Fruit fly (Drosophila melanogaster): Measurements from ENCODE around the gene CG9391.

The CG9391 gene

DNA sequence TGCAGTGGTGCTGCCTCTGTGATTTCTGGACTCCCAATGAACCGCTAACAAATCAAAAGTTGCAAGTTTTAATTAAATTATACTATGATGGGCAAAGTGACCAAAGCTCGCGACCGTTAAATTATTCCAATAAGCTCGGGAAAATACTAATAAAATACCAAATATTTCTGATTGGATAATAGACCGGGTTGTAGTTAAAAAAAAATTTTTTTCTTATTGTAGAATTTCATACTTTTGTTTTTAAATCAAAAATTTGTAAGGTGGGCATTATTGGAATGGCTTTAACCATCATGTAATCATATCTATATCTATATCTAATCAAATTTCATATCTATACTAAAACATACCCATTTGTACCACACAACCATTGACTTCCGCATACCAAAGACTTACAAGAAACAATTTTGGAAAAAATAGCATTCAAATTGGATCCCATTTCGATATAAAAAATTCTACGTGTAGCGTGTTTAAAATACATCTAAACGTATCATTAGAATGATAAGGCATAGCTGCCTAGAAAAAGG is at the start of gene CG9391:
Gene CG9391 (minus strand): TSS at position 474 of the 524 bp plus-strand sequence.
- TF ChIP-seq EcR (GFP tag; optimal IDR thresholded peaks at IDR 0.05) = no peak
- no peak for TF ChIP-seq usp (GFP tag; optimal IDR thresholded peaks at IDR 0.05)
- TF ChIP-seq psq (optimal IDR thresholded peaks at IDR 0.05) = no peak
- no peak for TF ChIP-seq pan (optimal IDR thresholded peaks at IDR 0.05)
- TF ChIP-seq Dll (optimal IDR thresholded peaks at IDR 0.05) = no peak
- no peak for TF ChIP-seq CG8478 (optimal IDR thresholded peaks at IDR 0.05)

DNA sequence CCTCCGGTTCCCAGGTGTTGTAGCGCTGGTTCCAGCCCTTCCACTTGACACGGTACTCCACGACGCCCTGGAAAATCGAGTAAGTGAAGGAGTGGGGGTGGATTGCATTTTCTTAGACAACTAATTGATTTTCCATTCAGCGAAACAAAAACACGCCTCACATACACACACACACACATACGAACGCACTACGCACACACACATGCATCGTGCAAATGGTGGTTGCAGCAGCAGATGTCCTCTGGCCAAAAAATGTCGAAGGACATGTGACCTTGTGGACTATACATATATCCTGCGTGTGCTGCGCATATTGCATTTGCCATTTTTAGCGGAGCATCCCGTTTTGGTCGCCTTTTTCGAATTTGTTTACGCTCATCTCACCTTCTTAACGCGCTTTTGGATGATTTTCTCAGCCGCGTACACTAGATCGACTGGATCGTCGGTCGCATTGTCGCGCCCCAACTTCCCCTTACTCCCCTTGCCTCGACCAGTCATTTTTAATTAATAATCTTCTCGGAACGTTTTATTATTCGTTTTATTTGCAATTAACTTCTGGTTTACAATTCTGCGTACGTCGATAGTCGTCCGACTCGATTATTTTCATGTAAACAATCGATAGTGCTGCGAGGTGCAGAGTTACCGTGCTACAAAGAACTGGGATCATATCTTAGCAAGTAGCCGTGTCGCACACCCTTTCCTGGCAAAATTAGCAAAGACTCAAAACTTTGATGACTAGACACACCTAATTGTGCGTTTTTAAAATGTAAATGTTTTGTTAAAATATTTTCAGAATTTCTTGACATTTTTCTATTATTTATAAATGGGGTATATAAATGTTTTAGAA is 49.5 kb upstream of the CG9391 start, which contains the start of gene Pc:
Gene Pc (minus strand): TSS at position 605 of the 844 bp plus-strand sequence.
- no peak for TF ChIP-seq CG8478 (optimal IDR thresholded peaks at IDR 0.05)
- TF ChIP-seq EcR (GFP tag; optimal IDR thresholded peaks at IDR 0.05) = no peak
- TF ChIP-seq pan (optimal IDR thresholded peaks at IDR 0.05) = no peak
- TF ChIP-seq usp (GFP tag; optimal IDR thresholded peaks at IDR 0.05) = no peak
- no peak for TF ChIP-seq psq (optimal IDR thresholded peaks at IDR 0.05)
- no peak for TF ChIP-seq Dll (optimal IDR thresholded peaks at IDR 0.05)

DNA sequence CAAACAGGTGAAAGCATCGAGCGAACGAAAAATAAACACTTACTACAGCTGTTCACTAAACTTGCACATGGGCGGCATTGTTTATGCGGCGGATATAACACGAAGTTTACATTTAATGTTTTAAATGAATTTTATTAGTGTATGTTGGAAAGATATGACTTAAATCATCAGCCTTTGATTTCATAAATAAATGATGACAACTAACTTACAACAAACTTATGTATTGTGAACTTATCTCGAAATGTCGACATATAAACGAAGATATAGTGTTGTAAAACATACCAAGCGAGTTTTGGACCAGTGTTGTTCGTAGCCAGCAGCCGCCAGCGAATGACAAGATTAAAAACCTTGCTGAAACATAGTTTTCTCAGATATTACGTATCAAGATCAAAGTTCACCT is 36.3 kb upstream of the CG9391 start, which contains the start of the genes CG11309 and CG7632:
Gene CG11309 (minus strand): TSS at position 259 of the 400 bp plus-strand sequence.
Gene CG7632 (plus strand): TSS at position 298 of the 400 bp plus-strand sequence.
- TF ChIP-seq psq (optimal IDR thresholded peaks at IDR 0.05) (no peak), usp (GFP tag; optimal IDR thresholded peaks at IDR 0.05) (no peak), CG8478 (optimal IDR thresholded peaks at IDR 0.05) (no peak), EcR (GFP tag; optimal IDR thresholded peaks at IDR 0.05) (no peak), pan (optimal IDR thresholded peaks at IDR 0.05) (no peak), Dll (optimal IDR thresholded peaks at IDR 0.05) (no peak)

DNA sequence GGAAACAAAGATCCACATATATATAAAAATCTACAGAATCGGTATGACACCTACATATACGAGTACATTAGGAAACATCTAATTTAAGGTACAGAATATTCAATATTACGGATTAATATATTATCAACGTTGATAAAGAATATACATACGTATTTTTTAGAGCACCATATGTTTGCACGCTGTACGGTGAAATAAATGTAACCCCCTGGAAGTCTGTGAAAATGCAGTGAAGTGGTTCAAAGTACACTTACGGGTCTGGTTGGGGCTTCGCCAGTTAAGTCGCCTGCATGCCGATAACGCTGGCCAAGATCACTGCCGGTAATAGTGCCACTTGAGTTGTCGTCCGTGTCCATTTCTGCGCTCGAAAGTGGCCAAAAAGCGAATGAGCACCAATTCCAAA is 35.5 kb upstream of the CG9391 start:
- TF ChIP-seq psq (optimal IDR thresholded peaks at IDR 0.05) (no peak), EcR (GFP tag; optimal IDR thresholded peaks at IDR 0.05) (no peak), CG8478 (optimal IDR thresholded peaks at IDR 0.05) (no peak), pan (optimal IDR thresholded peaks at IDR 0.05) (no peak), usp (GFP tag; optimal IDR thresholded peaks at IDR 0.05) (no peak), Dll (optimal IDR thresholded peaks at IDR 0.05) (no peak)

DNA sequence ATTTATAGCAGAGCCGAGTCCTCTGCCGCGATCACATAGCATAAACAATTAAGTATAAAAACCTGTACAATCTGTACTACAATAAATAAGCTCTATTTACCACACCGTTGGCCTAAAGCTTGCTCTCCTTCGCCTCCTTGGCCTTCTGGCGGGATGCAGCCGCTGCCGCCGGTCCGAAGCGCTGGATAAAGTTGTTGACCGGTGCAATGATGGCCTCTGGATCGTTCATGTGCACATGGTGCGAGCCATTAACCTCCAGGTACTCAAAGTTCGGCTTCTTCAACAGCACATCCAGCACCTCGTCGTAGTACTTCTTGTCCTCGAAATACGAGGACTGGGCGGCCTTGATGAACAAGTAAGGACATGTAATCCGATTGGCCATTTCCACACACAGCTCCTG is 34.4 kb upstream of the CG9391 start:
- no peak for TF ChIP-seq usp (GFP tag; optimal IDR thresholded peaks at IDR 0.05)
- TF ChIP-seq psq (optimal IDR thresholded peaks at IDR 0.05) = no peak
- TF ChIP-seq CG8478 (optimal IDR thresholded peaks at IDR 0.05) = no peak

DNA sequence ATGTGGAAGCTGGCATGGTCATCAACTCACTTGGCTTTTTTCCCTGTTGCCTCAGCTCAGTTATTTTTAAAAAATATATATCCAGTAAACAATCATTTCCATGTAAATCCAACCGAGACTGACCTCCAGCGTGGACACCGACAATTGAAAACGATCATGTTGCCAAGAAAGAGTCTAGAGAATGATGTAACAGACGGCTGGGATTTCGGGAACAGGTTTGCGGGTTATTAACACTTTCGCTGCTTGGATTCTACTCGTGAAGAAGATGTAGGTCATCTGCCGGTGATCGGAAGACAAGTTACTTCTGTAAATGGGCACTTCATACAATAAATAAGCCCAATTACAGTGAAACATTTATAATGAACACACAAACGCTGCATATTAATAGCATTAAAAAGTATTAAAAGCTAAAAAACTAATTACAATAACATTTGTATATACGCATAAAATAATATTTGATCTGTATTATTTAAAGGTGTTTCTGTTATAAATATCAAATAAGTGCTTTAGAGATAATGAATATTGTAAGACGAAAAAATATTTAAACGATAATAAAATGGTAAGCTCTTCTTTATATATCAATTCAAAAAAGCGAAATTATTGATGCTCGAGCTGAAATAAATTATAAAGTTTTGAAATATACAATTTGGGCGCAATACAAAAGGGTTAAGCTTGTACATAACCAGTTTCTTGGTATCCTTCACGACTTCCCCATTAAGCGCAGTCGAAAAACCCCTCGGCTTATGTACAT is 33.8 kb upstream of the CG9391 start:
- no peak for TF ChIP-seq CG8478 (optimal IDR thresholded peaks at IDR 0.05)
- TF ChIP-seq pan (optimal IDR thresholded peaks at IDR 0.05) = no peak
- TF ChIP-seq usp (GFP tag; optimal IDR thresholded peaks at IDR 0.05) = no peak
- TF ChIP-seq Dll (optimal IDR thresholded peaks at IDR 0.05) = no peak
- no peak for TF ChIP-seq EcR (GFP tag; optimal IDR thresholded peaks at IDR 0.05)
- TF ChIP-seq psq (optimal IDR thresholded peaks at IDR 0.05) = no peak

DNA sequence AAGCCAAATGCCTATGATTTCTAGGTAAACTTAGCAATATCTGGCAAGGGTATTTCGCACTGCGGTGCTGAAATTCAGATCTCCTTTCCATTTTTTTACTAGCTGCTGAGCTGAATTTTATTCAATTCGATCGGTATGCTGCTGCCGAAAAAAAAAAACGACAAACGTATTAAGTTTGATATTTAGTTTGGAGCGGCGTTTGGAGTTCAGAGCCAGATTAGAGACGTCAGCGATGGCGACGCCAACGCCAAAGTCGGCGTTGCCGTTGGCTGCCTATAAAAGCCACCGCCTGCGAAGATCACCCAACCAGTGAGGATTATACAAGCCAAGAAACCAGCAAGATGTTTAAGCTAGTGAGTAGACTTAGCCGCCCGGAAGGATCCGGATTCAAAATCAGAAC is 32.1 kb upstream of the CG9391 start, which contains the start of gene Cpr78Cc:
Gene Cpr78Cc (plus strand): TSS at position 301 of the 400 bp plus-strand sequence.
- TF ChIP-seq CG8478 (optimal IDR thresholded peaks at IDR 0.05) (no peak), Dll (optimal IDR thresholded peaks at IDR 0.05) (no peak), EcR (GFP tag; optimal IDR thresholded peaks at IDR 0.05) (no peak), usp (GFP tag; optimal IDR thresholded peaks at IDR 0.05) (no peak), pan (optimal IDR thresholded peaks at IDR 0.05) (no peak), psq (optimal IDR thresholded peaks at IDR 0.05) (no peak)

DNA sequence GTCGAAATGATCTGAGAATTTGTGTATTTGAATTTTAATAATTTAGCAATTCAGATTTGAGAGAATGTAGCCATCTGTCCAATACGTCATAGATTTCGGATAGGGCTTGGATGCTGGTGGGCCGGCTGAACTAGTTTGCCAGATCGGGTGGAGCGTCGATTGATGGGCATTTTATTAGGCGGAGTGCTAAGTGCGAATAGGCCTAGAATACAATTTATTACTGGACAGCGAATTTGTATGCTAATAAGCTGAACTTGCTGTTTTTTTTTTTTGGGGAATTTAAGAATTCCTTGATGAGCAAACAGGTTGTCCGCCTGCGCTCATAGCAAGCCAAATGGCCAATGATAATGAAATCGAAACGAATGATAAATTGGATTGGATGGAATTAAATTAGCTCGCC is 31.1 kb upstream of the CG9391 start:
- TF ChIP-seq EcR (GFP tag; optimal IDR thresholded peaks at IDR 0.05) (no peak), CG8478 (optimal IDR thresholded peaks at IDR 0.05) (no peak), usp (GFP tag; optimal IDR thresholded peaks at IDR 0.05) (no peak), psq (optimal IDR thresholded peaks at IDR 0.05) (no peak), Dll (optimal IDR thresholded peaks at IDR 0.05) (no peak), pan (optimal IDR thresholded peaks at IDR 0.05) (no peak)

DNA sequence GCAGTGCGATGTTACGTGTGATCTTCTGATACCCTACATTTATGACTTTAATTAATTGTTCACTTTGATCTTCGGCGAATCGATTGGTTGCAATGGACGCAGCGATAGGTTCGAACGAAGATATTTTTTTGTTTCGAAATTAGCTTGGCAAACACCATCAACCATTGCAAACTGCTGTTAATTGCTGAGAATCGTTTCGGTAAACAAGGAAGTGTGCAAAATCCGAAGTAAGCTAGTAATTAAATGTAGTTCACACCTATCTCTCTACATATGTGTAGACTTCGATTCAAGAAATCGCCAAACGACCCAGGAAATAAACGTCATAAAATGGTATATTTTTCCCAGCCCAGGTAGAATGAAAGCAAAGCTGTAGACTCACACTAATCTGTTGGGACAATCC is 30.2 kb upstream of the CG9391 start, which contains the start of gene CG43702:
Gene CG43702 (plus strand): TSS at position 301 of the 400 bp plus-strand sequence.
- TF ChIP-seq pan (optimal IDR thresholded peaks at IDR 0.05) = no peak
- TF ChIP-seq usp (GFP tag; optimal IDR thresholded peaks at IDR 0.05) = no peak
- TF ChIP-seq Dll (optimal IDR thresholded peaks at IDR 0.05) = no peak
- TF ChIP-seq psq (optimal IDR thresholded peaks at IDR 0.05) = no peak
- no peak for TF ChIP-seq EcR (GFP tag; optimal IDR thresholded peaks at IDR 0.05)
- no peak for TF ChIP-seq CG8478 (optimal IDR thresholded peaks at IDR 0.05)

DNA sequence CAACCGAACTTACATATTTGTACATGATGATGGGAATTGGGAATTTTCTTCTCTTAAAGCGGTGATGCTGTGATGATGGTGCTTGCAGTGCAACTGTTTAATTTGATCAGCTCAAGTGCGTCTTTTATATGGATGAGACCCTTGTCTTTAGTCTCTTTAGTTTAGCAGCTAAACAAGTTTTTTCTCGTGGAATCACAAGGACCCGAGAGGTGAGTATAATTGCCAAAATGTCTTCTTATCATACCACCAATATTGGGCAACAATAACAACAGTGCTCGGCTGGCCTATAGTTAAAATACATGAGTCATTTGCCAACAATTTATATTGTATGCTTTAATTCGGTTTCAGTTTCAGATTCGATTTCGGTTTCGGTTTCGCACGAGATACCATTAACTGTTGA is 29.6 kb upstream of the CG9391 start, which contains the start of gene Edg78E:
Gene Edg78E (minus strand): TSS at position 101 of the 400 bp plus-strand sequence.
- TF ChIP-seq Dll (optimal IDR thresholded peaks at IDR 0.05) = no peak
- TF ChIP-seq CG8478 (optimal IDR thresholded peaks at IDR 0.05) = no peak

DNA sequence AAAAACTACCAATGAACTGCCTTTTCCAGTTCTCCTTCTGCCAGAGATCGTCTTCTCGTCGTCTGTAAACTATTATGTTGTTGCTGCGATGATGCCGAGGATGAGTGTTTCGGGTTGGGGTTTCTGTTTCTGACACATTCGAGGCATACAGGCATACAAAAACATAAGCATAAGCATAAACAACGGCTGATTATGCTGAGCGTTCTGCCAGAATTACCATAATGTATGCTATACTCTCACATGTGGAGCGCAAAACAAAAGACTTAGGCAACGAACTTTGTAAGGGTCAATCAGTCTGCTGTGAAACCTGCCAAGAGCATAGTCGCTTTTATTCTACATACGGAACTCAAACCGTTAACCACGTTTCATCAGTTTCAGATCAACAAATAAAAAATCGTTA is 26.1 kb upstream of the CG9391 start, which contains the start of gene Cpr78Cb:
Gene Cpr78Cb (plus strand): TSS at position 291 of the 400 bp plus-strand sequence.
- TF ChIP-seq psq (optimal IDR thresholded peaks at IDR 0.05) = no peak

DNA sequence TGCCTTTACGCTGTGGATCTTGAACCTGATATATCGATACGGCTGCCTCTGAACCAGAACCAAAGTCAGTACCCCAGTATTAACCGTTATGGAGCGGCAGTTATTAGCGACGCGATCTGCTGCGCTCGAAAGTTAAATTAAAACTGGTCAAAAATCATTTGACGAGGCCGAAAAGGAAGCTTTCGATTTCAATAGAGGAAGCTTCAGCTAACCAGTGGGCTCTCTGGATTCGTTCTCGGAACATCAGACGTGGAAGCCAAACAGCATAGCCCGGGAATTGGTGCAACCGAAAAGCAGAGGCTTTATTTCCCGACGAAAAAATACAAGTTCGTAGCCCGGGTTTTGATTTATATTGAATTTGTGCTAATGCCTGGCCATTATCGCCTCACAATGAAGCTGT is 24.6 kb upstream of the CG9391 start, which contains the start of gene Cpr78Ca:
Gene Cpr78Ca (minus strand): TSS at position 101 of the 400 bp plus-strand sequence.
- TF ChIP-seq psq (optimal IDR thresholded peaks at IDR 0.05) (no peak), EcR (GFP tag; optimal IDR thresholded peaks at IDR 0.05) (no peak), Dll (optimal IDR thresholded peaks at IDR 0.05) (no peak), CG8478 (optimal IDR thresholded peaks at IDR 0.05) (no peak), usp (GFP tag; optimal IDR thresholded peaks at IDR 0.05) (no peak), pan (optimal IDR thresholded peaks at IDR 0.05) (no peak)
